Fruit fly (Drosophila melanogaster) whole organism, embryonic: ENCODE measurements around the gene Ask1.
A peak's percentile ranks its signal among the peaks of the same experiment; 100 is the strongest.

Experiments
- Awh ChIP-seq: fragments of 200-800 bp; sonication (Bioruptor generic); IDR thresholded peaks from 2 replicates; pipeline ENCODE4, ENCODE4 v1.3.6; 2022; ENCODE audit warnings: missing biosample characterization, missing genetic modification characterization
- B-H1 ChIP-seq: fragments of 200-800 bp; sonication (Bioruptor generic); IDR thresholded peaks from 3 replicates; pipeline ENCODE4 v1.3.6; 2022; ENCODE audit warnings: missing biosample characterization, missing genetic modification characterization
- B-H2 ChIP-seq: fragments of 200-800 bp; sonication (Bioruptor generic); optimal IDR thresholded peaks from 2 replicates; lab custom pipeline; 2018; ENCODE audit warnings: missing biosample characterization, mild to moderate bottlenecking, missing genetic modification characterization
- CG10431 ChIP-seq: fragments of 200-800 bp; sonication (Bioruptor generic); optimal IDR thresholded peaks from 3 replicates; lab custom pipeline; 2018; ENCODE audit warnings: missing biosample characterization, mild to moderate bottlenecking, missing genetic modification characterization
- CG15269 ChIP-seq: fragments of 200-800 bp; sonication (Bioruptor generic); optimal IDR thresholded peaks from 2 replicates; lab custom pipeline; 2018; ENCODE audit warnings: missing biosample characterization, mild to moderate bottlenecking, missing genetic modification characterization, moderate library complexity
- CG17802 ChIP-seq: fragments of 200-800 bp; sonication (Bioruptor generic); optimal IDR thresholded peaks from 2 replicates; lab custom pipeline; 2018; ENCODE audit warnings: missing biosample characterization, mild to moderate bottlenecking, missing genetic modification characterization, moderate library complexity
- CG2116 ChIP-seq: fragments of 200-800 bp; sonication (Bioruptor generic); optimal IDR thresholded peaks from 3 replicates; lab custom pipeline; 2018; ENCODE audit warnings: missing biosample characterization, mild to moderate bottlenecking, missing genetic modification characterization
- CG30431 ChIP-seq: fragments of 200-800 bp; sonication (Bioruptor generic); optimal IDR thresholded peaks from 2 replicates; lab custom pipeline; 2017; ENCODE audit warnings: missing biosample characterization, missing genetic modification characterization
- CG32532 ChIP-seq: fragments of 200-800 bp; sonication (Bioruptor generic); IDR thresholded peaks from 2 replicates; pipeline ENCODE4 v1.3.6; 2022; ENCODE audit warnings: missing biosample characterization, missing genetic modification characterization
- CG5180 ChIP-seq: fragments of 200-800 bp; sonication (Bioruptor generic); optimal IDR thresholded peaks from 3 replicates; lab custom pipeline; 2017; ENCODE audit warnings: missing biosample characterization, missing genetic modification characterization, mild to moderate bottlenecking, moderate library complexity, missing genetic modification reagents
- CG5953 ChIP-seq: fragments of 200-800 bp; sonication (Bioruptor generic); IDR thresholded peaks from 2 replicates; pipeline ENCODE4 v1.3.6; 2022; ENCODE audit warnings: missing biosample characterization, missing genetic modification characterization
- CG6254 ChIP-seq: fragments of 200-800 bp; sonication (Bioruptor generic); optimal IDR thresholded peaks from 3 replicates; lab custom pipeline; 2017; ENCODE audit warnings: mild to moderate bottlenecking, missing biosample characterization, missing genetic modification reagents, missing genetic modification characterization
- CG6683 ChIP-seq: fragments of 200-800 bp; sonication (Bioruptor generic); optimal IDR thresholded peaks from 2 replicates; lab custom pipeline; 2017; ENCODE audit warnings: missing biosample characterization, mild to moderate bottlenecking, missing genetic modification characterization, missing genetic modification reagents
- CG6765 ChIP-seq: fragments of 200-800 bp; sonication (Bioruptor generic); optimal IDR thresholded peaks from 3 replicates; lab custom pipeline; 2017; ENCODE audit warnings: missing biosample characterization, mild to moderate bottlenecking, missing genetic modification characterization
- CG7372 ChIP-seq: fragments of 200-800 bp; sonication (Bioruptor generic); IDR thresholded peaks from 2 replicates; pipeline ENCODE4 v1.3.6; 2022; ENCODE audit warnings: missing biosample characterization, missing genetic modification characterization
- CG8359 ChIP-seq: fragments of 200-800 bp; sonication (Bioruptor generic); optimal IDR thresholded peaks from 2 replicates; lab custom pipeline; 2017; ENCODE audit warnings: missing biosample characterization, mild to moderate bottlenecking, missing genetic modification characterization, borderline replicate concordance
- Dek ChIP-seq: fragments of 200-800 bp; sonication (Bioruptor generic); optimal IDR thresholded peaks from 3 replicates; lab custom pipeline; 2019; ENCODE audit warnings: missing biosample characterization, mild to moderate bottlenecking, missing genetic modification characterization, moderate library complexity
- Doc3 ChIP-seq: fragments of 200-800 bp; sonication (Bioruptor generic); IDR thresholded peaks from 3 replicates; pipeline ENCODE4 v1.3.6; 2022; ENCODE audit warnings: missing biosample characterization, missing genetic modification characterization; ENCODE audit not compliant: partially characterized antibody
- Fer1 ChIP-seq: fragments of 200-800 bp; sonication (Bioruptor generic); optimal IDR thresholded peaks from 2 replicates; lab custom pipeline; 2017; ENCODE audit warnings: missing biosample characterization, mild to moderate bottlenecking, missing genetic modification characterization
- Gsc ChIP-seq: fragments of 200-800 bp; sonication (Bioruptor generic); IDR thresholded peaks from 2 replicates; pipeline ENCODE4 v1.3.6; 2022; ENCODE audit warnings: missing biosample characterization, missing genetic modification characterization
- MTF-1 ChIP-seq: fragments of 200-800 bp; sonication (Bioruptor generic); optimal IDR thresholded peaks from 2 replicates; lab custom pipeline; 2018; ENCODE audit warnings: missing biosample characterization, mild to moderate bottlenecking, missing genetic modification characterization, borderline replicate concordance
- NC2β ChIP-seq: fragments of 200-800 bp; sonication (Bioruptor generic); optimal IDR thresholded peaks from 2 replicates; lab custom pipeline; 2016; ENCODE audit warnings: missing biosample characterization, missing genetic modification characterization
- Neu2 ChIP-seq: fragments of 200-800 bp; sonication (Bioruptor generic); optimal IDR thresholded peaks from 3 replicates; lab custom pipeline; 2016; ENCODE audit warnings: missing biosample characterization, missing genetic modification characterization, borderline replicate concordance
- Sry-β ChIP-seq: fragments of 200-800 bp; sonication (Bioruptor generic); optimal IDR thresholded peaks from 2 replicates; lab custom pipeline; 2018; ENCODE audit warnings: missing biosample characterization, mild to moderate bottlenecking, missing genetic modification characterization, moderate library complexity
- Ssrp ChIP-seq: fragments of 200-800 bp; sonication (Bioruptor generic); optimal IDR thresholded peaks from 2 replicates; lab custom pipeline; 2018; ENCODE audit warnings: missing biosample characterization, mild to moderate bottlenecking, missing genetic modification characterization, moderate library complexity
- Taf1 ChIP-seq: fragments of 200-800 bp; sonication (Bioruptor generic); IDR thresholded peaks from 2 replicates; pipeline ENCODE4 v1.3.6; 2022; ENCODE audit warnings: missing biosample characterization, missing genetic modification characterization
- ap ChIP-seq: fragments of 200-800 bp; sonication (Bioruptor generic); IDR thresholded peaks from 2 replicates; pipeline ENCODE4 v1.3.6; 2022; ENCODE audit warnings: missing biosample characterization, missing genetic modification characterization
- ato ChIP-seq: fragments of 200-800 bp; sonication (Bioruptor generic); IDR thresholded peaks from 2 replicates; pipeline ENCODE4 v1.3.6; 2022; ENCODE audit warnings: missing biosample characterization, missing genetic modification characterization; ENCODE audit not compliant: partially characterized antibody
- chn ChIP-seq: fragments of 200-800 bp; sonication (Bioruptor generic); optimal IDR thresholded peaks from 2 replicates; lab custom pipeline; 2016; ENCODE audit warnings: missing biosample characterization, missing genetic modification characterization
- ci ChIP-seq: fragments of 200-800 bp; sonication (Bioruptor generic); IDR thresholded peaks from 3 replicates; pipeline ENCODE4 v1.3.6; 2022; ENCODE audit warnings: missing biosample characterization, missing genetic modification characterization
- croc ChIP-seq: fragments of 200-800 bp; sonication (Bioruptor generic); conservative IDR thresholded peaks from 3 replicates; pipeline ENCODE4 v1.3.6; 2022; ENCODE audit warnings: missing biosample characterization, missing genetic modification characterization
- esg ChIP-seq: fragments of 200-800 bp; sonication (Bioruptor generic); conservative IDR thresholded peaks from 2 replicates; pipeline ENCODE4 v1.3.6; 2022; ENCODE audit warnings: missing biosample characterization, missing genetic modification characterization
- exex ChIP-seq: fragments of 200-800 bp; sonication (Bioruptor generic); optimal IDR thresholded peaks from 4 replicates; lab custom pipeline; 2018; ENCODE audit warnings: missing biosample characterization, mild to moderate bottlenecking, missing genetic modification characterization, moderate library complexity
- fd64A ChIP-seq: fragments of 200-800 bp; sonication (Bioruptor generic); optimal IDR thresholded peaks from 3 replicates; lab custom pipeline; 2018; ENCODE audit warnings: missing biosample characterization, mild to moderate bottlenecking, missing genetic modification characterization
- fu2 ChIP-seq: fragments of 200-800 bp; sonication (Bioruptor generic); optimal IDR thresholded peaks from 2 replicates; lab custom pipeline; 2016; ENCODE audit warnings: missing biosample characterization, missing genetic modification characterization
- gcm ChIP-seq: fragments of 200-800 bp; sonication (Bioruptor generic); optimal IDR thresholded peaks from 2 replicates; lab custom pipeline; 2019; ENCODE audit warnings: missing biosample characterization, mild to moderate bottlenecking, missing genetic modification characterization, moderate library complexity
- inv ChIP-seq: fragments of 200-800 bp; sonication (Bioruptor generic); IDR thresholded peaks from 2 replicates; pipeline ENCODE4 v1.3.6; 2022; ENCODE audit warnings: missing biosample characterization, missing genetic modification characterization; ENCODE audit not compliant: partially characterized antibody
- jigr1 ChIP-seq: fragments of 200-800 bp; sonication (Bioruptor generic); IDR thresholded peaks from 3 replicates; pipeline ENCODE4 v1.3.6; 2022; ENCODE audit warnings: missing biosample characterization, missing genetic modification characterization
- oc ChIP-seq: fragments of 200-800 bp; sonication (Bioruptor generic); optimal IDR thresholded peaks from 2 replicates; lab custom pipeline; 2018; ENCODE audit warnings: missing biosample characterization, mild to moderate bottlenecking, missing genetic modification characterization, moderate library complexity
- pb ChIP-seq: fragments of 200-800 bp; sonication (Bioruptor generic); optimal IDR thresholded peaks from 3 replicates; lab custom pipeline; 2016; ENCODE audit warnings: missing biosample characterization, missing genetic modification characterization
- prd ChIP-seq, 3 experiments: fragments of >200 bp in 2 of 3; fragments of 200-800 bp in 1 of 3; sonication (Bioruptor generic) in 1 of 3; optimal IDR thresholded peaks in 2 of 3; IDR thresholded peaks in 1 of 3; 2 replicates in 2 of 3; 3 replicates in 1 of 3; pipeline versions ENCODE4 v1.3.6 to Lab custom; 2017 to 2022; ENCODE audit warnings: missing biosample characterization in 1 of 3, missing genetic modification characterization in 1 of 3
- schlank ChIP-seq: fragments of 200-800 bp; sonication (Bioruptor generic); optimal IDR thresholded peaks from 2 replicates; lab custom pipeline; 2018; ENCODE audit warnings: missing biosample characterization, mild to moderate bottlenecking, missing genetic modification characterization
- sd ChIP-seq: fragments of 200-800 bp; sonication (Bioruptor generic); optimal IDR thresholded peaks from 3 replicates; lab custom pipeline; 2018; ENCODE audit warnings: missing biosample characterization, mild to moderate bottlenecking, missing genetic modification characterization, moderate library complexity
- so ChIP-seq: fragments of 200-800 bp; sonication (Bioruptor generic); IDR thresholded peaks from 3 replicates; pipeline ENCODE4 v1.3.6; 2022; ENCODE audit warnings: missing biosample characterization, missing genetic modification characterization
- sob ChIP-seq: fragments of 200-800 bp; sonication (Bioruptor generic); IDR thresholded peaks from 2 replicates; pipeline ENCODE4 v1.3.6; 2022; ENCODE audit warnings: missing biosample characterization, missing genetic modification characterization
- sr ChIP-seq: fragments of 200-800 bp; sonication (Bioruptor generic); IDR thresholded peaks from 3 replicates; pipeline ENCODE4 v1.3.6; 2022; ENCODE audit warnings: missing biosample characterization, missing genetic modification characterization
- tll ChIP-seq, 2 experiments: fragments of 200-800 bp in 1 of 2; fragments of >200 bp in 1 of 2; sonication (Bioruptor generic) in 1 of 2; optimal IDR thresholded peaks; 2 replicates each; lab custom pipeline; 2017 to 2019; ENCODE audit warnings: missing biosample characterization in 2 of 2, missing genetic modification characterization in 2 of 2, mild to moderate bottlenecking in 1 of 2, moderate library complexity in 1 of 2
- toy ChIP-seq: fragments of 200-800 bp; sonication (Bioruptor generic); IDR thresholded peaks from 2 replicates; pipeline ENCODE4 v1.3.6; 2022; ENCODE audit warnings: missing biosample characterization, missing genetic modification characterization
- yki ChIP-seq: fragments of >200 bp; optimal IDR thresholded peaks from 3 replicates; lab custom pipeline; 2018

The Ask1 gene

dm6 chr3R:19836687-19837086, 42.8 kb upstream of the Ask1 start, which contains the start of gene bnl (continued):
- peak; percentile 48 for TF ChIP-seq CG15269 (tag; lab: Kevin White, UChicago)
- 0 out of 3 replicates have a peak, but pooled peaks have one; percentile 21 for TF ChIP-seq Doc3
- no peak for TF ChIP-seq CG7372 (GFP tag; lab: Robert Waterston, UW)
- peak; percentile 96 for TF ChIP-seq sr
- TF ChIP-seq CG5180 (GFP tag; lab: Kevin White, UChicago), result peak; percentile 62
- peak; percentile 16 for TF ChIP-seq CG6254 (GFP tag; lab: Kevin White, UChicago)
- no peak; the same call in 2 of the 3 replicates for TF ChIP-seq B-H1 (GFP tag; lab: Robert Waterston, UW)
- no peak for TF ChIP-seq prd (optimal IDR thresholded peaks at IDR 0.05; lab: Kevin White, UChicago)
- TF ChIP-seq prd (GFP tag; IDR thresholded peaks at IDR 0.05; lab: Robert Waterston, UW), result peak; percentile 53; the same call in 2 of the 3 replicates
- TF ChIP-seq chn, result peak; percentile 35
- TF ChIP-seq MTF-1 (GFP tag; lab: Kevin White, UChicago), result peak; percentile 41
- TF ChIP-seq fd64A (GFP tag; lab: Kevin White, UChicago), result peak; percentile 9
- TF ChIP-seq NC2β (GFP tag; lab: Kevin White, UChicago), result peak; percentile 14
- peak; percentile 86 for TF ChIP-seq CG8359 (GFP tag; lab: Kevin White, UChicago)
- TF ChIP-seq Neu2 (GFP tag; lab: Kevin White, UChicago), result peak; percentile 21
- TF ChIP-seq sd, result peak; percentile 62
- no peak for TF ChIP-seq yki (lab: Kevin White, UChicago)
- peak; percentile 6 for TF ChIP-seq CG10431 (GFP tag; lab: Kevin White, UChicago)
- TF ChIP-seq pb (GFP tag; lab: Kevin White, UChicago), result peak; percentile 72
- TF ChIP-seq esg (GFP tag; lab: Robert Waterston, UW), result no peak
- peak; percentile 56 for TF ChIP-seq Fer1 (GFP tag; lab: Kevin White, UChicago)
- TF ChIP-seq CG6765, result peak; percentile 54
- TF ChIP-seq Gsc (GFP tag; lab: Robert Waterston, UW), result no peak
- peak in 1 of 2 experiments; percentile 24 for TF ChIP-seq tll (GFP tag; optimal IDR thresholded peaks at IDR 0.05; lab: Kevin White, UChicago)
- no peak; the same call in 1 of the 2 replicates for TF ChIP-seq CG5953 (GFP tag; lab: Robert Waterston, UW)
- TF ChIP-seq CG2116 (GFP tag; lab: Kevin White, UChicago), result no peak
- TF ChIP-seq CG32532, result peak; percentile 62; the same call in 1 of the 2 replicates
- peak; percentile 60 for TF ChIP-seq oc (tag; lab: Kevin White, UChicago)
- peak; percentile 38; the same call in 1 of the 2 replicates for TF ChIP-seq toy
- TF ChIP-seq sob (GFP tag; lab: Robert Waterston, UW), result peak; percentile 72; the same call in 1 of the 2 replicates
- TF ChIP-seq ato (GFP tag; lab: Robert Waterston, UW), result no peak
- no peak for TF ChIP-seq Taf1 (GFP tag; lab: Robert Waterston, UW)
- TF ChIP-seq ap (GFP tag; lab: Robert Waterston, UW), result no peak
- TF ChIP-seq ci, result peak; percentile 90
- TF ChIP-seq Dek (tag; lab: Kevin White, UChicago), result peak; percentile 18
- TF ChIP-seq CG6683 (GFP tag; lab: Kevin White, UChicago), result no peak
- peak; percentile 29 for TF ChIP-seq exex (tag; lab: Kevin White, UChicago)
- TF ChIP-seq Ssrp (tag; lab: Kevin White, UChicago), result no peak
- peak; percentile 65; the same call in 1 of the 3 replicates for TF ChIP-seq so (GFP tag; lab: Robert Waterston, UW)
- no peak for TF ChIP-seq CG17802
- peak; percentile 8; the same call in 1 of the 2 replicates for TF ChIP-seq inv (GFP tag; lab: Robert Waterston, UW)
- no peak for TF ChIP-seq croc (GFP tag; lab: Robert Waterston, UW)
- no peak for TF ChIP-seq fu2 (GFP tag; lab: Kevin White, UChicago)
- no peak for TF ChIP-seq jigr1 (GFP tag; lab: Robert Waterston, UW)
- no peak for TF ChIP-seq CG30431 (GFP tag; lab: Kevin White, UChicago)
- no peak for TF ChIP-seq Sry-β (GFP tag; lab: Kevin White, UChicago)
- TF ChIP-seq gcm (GFP tag; lab: Kevin White, UChicago), result peak; percentile 77
- TF ChIP-seq schlank, result no peak
- peak; percentile 62; the same call in 1 of the 2 replicates for TF ChIP-seq Awh (GFP tag; lab: Robert Waterston, UW)
- TF ChIP-seq B-H2 (GFP tag; lab: Kevin White, UChicago), result peak; percentile 60
